Worm (Caenorhabditis elegans) whole organism, late embryonic: Measurements from ENCODE around the gene ZK856.19.
A peak's percentile ranks its signal among the peaks of the same experiment; 100 is the strongest.

ENCODE experiments used
- C38D4.7 ChIP-seq: fragments of 200-800 bp; sonication (Bioruptor generic); optimal IDR thresholded peaks from 2 replicates; lab custom pipeline; 2018; ENCODE audit warnings: mild to moderate bottlenecking, missing genetic modification characterization, moderate library complexity, missing compliant biosample characterization
- K02D7.2 ChIP-seq: sonication (generic microtip); optimal IDR thresholded peaks from 2 replicates; lab custom pipeline; 2017; ENCODE audit warnings: mild to moderate bottlenecking, missing genetic modification characterization, missing compliant biosample characterization
- K09A11.1 ChIP-seq: sonication (generic microtip); optimal IDR thresholded peaks from 2 replicates; lab custom pipeline; 2017; ENCODE audit warnings: antibody characterized with exemption, mild to moderate bottlenecking, missing genetic modification characterization, missing compliant biosample characterization; ENCODE audit not compliant: insufficient read depth
- Y22D7AL.16 ChIP-seq: sonication (generic microtip); optimal IDR thresholded peaks from 2 replicates; lab custom pipeline; 2016; ENCODE audit warnings: missing genetic modification characterization, missing compliant biosample characterization
- ahr-1 ChIP-seq: sonication (generic microtip); optimal IDR thresholded peaks from 2 replicates; lab custom pipeline; 2016; ENCODE audit warnings: missing genetic modification characterization, missing compliant biosample characterization
- ama-1 ChIP-seq: fragments of 150-350 bp; optimal IDR thresholded peaks from 2 replicates; lab custom pipeline; 2014
- ceh-14 ChIP-seq: sonication (generic microtip); optimal IDR thresholded peaks from 2 replicates; lab custom pipeline; 2016; ENCODE audit warnings: missing genotype, missing genetic modification characterization, missing compliant biosample characterization
- ceh-18 ChIP-seq: sonication (generic microtip); optimal IDR thresholded peaks from 2 replicates; lab custom pipeline; 2016; ENCODE audit warnings: missing genetic modification characterization, missing compliant biosample characterization
- ceh-19 ChIP-seq: fragments of 200-800 bp; sonication (Bioruptor generic); optimal IDR thresholded peaks from 2 replicates; lab custom pipeline; 2018; ENCODE audit warnings: mild to moderate bottlenecking, missing genetic modification characterization, missing compliant biosample characterization
- ceh-22 ChIP-seq: sonication (generic microtip); optimal IDR thresholded peaks from 2 replicates; lab custom pipeline; 2017; ENCODE audit warnings: missing biosample characterization, missing genetic modification characterization
- ceh-30 ChIP-seq: fragments of 150-350 bp; optimal IDR thresholded peaks from 2 replicates; lab custom pipeline; 2014; ENCODE audit warnings: missing biosample characterization, missing genetic modification characterization
- ceh-31 ChIP-seq: sonication (generic microtip); optimal IDR thresholded peaks from 2 replicates; lab custom pipeline; 2016; ENCODE audit warnings: missing genetic modification characterization, missing compliant biosample characterization
- ceh-34 ChIP-seq: sonication (generic microtip); optimal IDR thresholded peaks from 2 replicates; lab custom pipeline; 2016; ENCODE audit warnings: mild to moderate bottlenecking, missing genetic modification characterization, missing compliant biosample characterization
- ceh-45 ChIP-seq: fragments of 200-800 bp; sonication (Bioruptor generic); IDR thresholded peaks from 2 replicates; pipeline ENCODE4 v1.3.6; 2022; ENCODE audit warnings: missing genetic modification reagents, missing genetic modification characterization, missing compliant biosample characterization
- ceh-48 ChIP-seq: sonication (generic microtip); optimal IDR thresholded peaks from 2 replicates; lab custom pipeline; 2016; ENCODE audit warnings: missing genetic modification characterization, inconsistent platforms, missing compliant biosample characterization
- ceh-6 ChIP-seq: fragments of 200-800 bp; sonication (Bioruptor generic); optimal IDR thresholded peaks from 2 replicates; lab custom pipeline; 2018; ENCODE audit warnings: mild to moderate bottlenecking, missing genetic modification characterization, missing compliant biosample characterization
- che-1 ChIP-seq: sonication (generic microtip); optimal IDR thresholded peaks from 2 replicates; lab custom pipeline; 2016; ENCODE audit warnings: mild to moderate bottlenecking, missing genetic modification characterization, missing compliant biosample characterization
- dmd-4 ChIP-seq: sonication (generic microtip); optimal IDR thresholded peaks from 2 replicates; lab custom pipeline; 2016; ENCODE audit warnings: borderline replicate concordance, missing genetic modification characterization, missing compliant biosample characterization
- elt-2 ChIP-seq: sonication (generic microtip); optimal IDR thresholded peaks from 2 replicates; lab custom pipeline; 2016; ENCODE audit warnings: missing genetic modification reagents, missing genetic modification characterization, missing compliant biosample characterization
- eyg-1 ChIP-seq: sonication (generic microtip); optimal IDR thresholded peaks from 2 replicates; lab custom pipeline; 2016; ENCODE audit warnings: missing genotype, missing genetic modification characterization, missing compliant biosample characterization
- fax-1 ChIP-seq: sonication (generic microtip); optimal IDR thresholded peaks from 2 replicates; lab custom pipeline; 2016; ENCODE audit warnings: missing genotype, missing genetic modification characterization, missing compliant biosample characterization
- fkh-6 ChIP-seq: sonication (generic microtip); optimal IDR thresholded peaks from 2 replicates; lab custom pipeline; 2016; ENCODE audit warnings: missing genetic modification characterization, missing compliant biosample characterization
- hlh-13 ChIP-seq: fragments of 200-800 bp; sonication (Bioruptor generic); optimal IDR thresholded peaks from 2 replicates; lab custom pipeline; 2018; ENCODE audit warnings: mild to moderate bottlenecking, missing genetic modification characterization, missing compliant biosample characterization
- hlh-15 ChIP-seq: sonication (generic microtip); optimal IDR thresholded peaks from 2 replicates; lab custom pipeline; 2016; ENCODE audit warnings: missing genetic modification characterization, missing compliant biosample characterization
- hlh-30 ChIP-seq: sonication (generic microtip); optimal IDR thresholded peaks from 2 replicates; lab custom pipeline; 2017; ENCODE audit warnings: antibody characterized with exemption, missing genetic modification characterization, missing compliant biosample characterization; ENCODE audit not compliant: insufficient read depth
- hlh-6 ChIP-seq: sonication (generic microtip); optimal IDR thresholded peaks from 2 replicates; lab custom pipeline; 2016; ENCODE audit warnings: missing genotype, missing genetic modification characterization, missing compliant biosample characterization
- nhr-11 ChIP-seq: fragments of 150-350 bp; optimal IDR thresholded peaks from 2 replicates; lab custom pipeline; 2014; ENCODE audit warnings: missing biosample characterization, missing genetic modification characterization
- nhr-232 ChIP-seq: sonication (generic microtip); optimal IDR thresholded peaks from 2 replicates; lab custom pipeline; 2016; ENCODE audit warnings: missing genetic modification characterization, missing compliant biosample characterization
- odd-2 ChIP-seq: sonication (generic microtip); optimal IDR thresholded peaks from 2 replicates; lab custom pipeline; 2017; ENCODE audit warnings: antibody characterized with exemption, mild to moderate bottlenecking, missing genetic modification characterization, missing compliant biosample characterization
- pag-3 ChIP-seq: sonication (generic microtip); optimal IDR thresholded peaks from 2 replicates; lab custom pipeline; 2016; ENCODE audit warnings: missing compliant biosample characterization, missing genetic modification characterization, borderline replicate concordance
- pha-2 ChIP-seq: sonication (generic microtip); optimal IDR thresholded peaks from 2 replicates; lab custom pipeline; 2017; ENCODE audit warnings: mild to moderate bottlenecking, missing genetic modification characterization, missing compliant biosample characterization
- pqm-1 ChIP-seq: sonication (generic microtip); optimal IDR thresholded peaks from 2 replicates; lab custom pipeline; 2016; ENCODE audit warnings: missing genetic modification characterization, missing compliant biosample characterization
- pros-1 ChIP-seq: fragments of 150-350 bp; optimal IDR thresholded peaks from 2 replicates; lab custom pipeline; 2014; ENCODE audit warnings: missing biosample characterization, missing genetic modification reagents, missing genetic modification characterization
- sox-4 ChIP-seq: sonication (generic microtip); optimal IDR thresholded peaks from 2 replicates; lab custom pipeline; 2017; ENCODE audit warnings: mild to moderate bottlenecking, missing genetic modification characterization, inconsistent platforms, missing compliant biosample characterization
- tbx-2 ChIP-seq: sonication (generic microtip); optimal IDR thresholded peaks from 2 replicates; lab custom pipeline; 2016; ENCODE audit warnings: missing genetic modification characterization, missing compliant biosample characterization
- ttx-3 ChIP-seq: sonication (generic microtip); optimal IDR thresholded peaks from 2 replicates; lab custom pipeline; 2016; ENCODE audit warnings: missing genetic modification reagents, missing genetic modification characterization, missing compliant biosample characterization
- unc-42 ChIP-seq: sonication (generic microtip); optimal IDR thresholded peaks from 2 replicates; lab custom pipeline; 2016; ENCODE audit warnings: missing genotype, missing genetic modification characterization, missing compliant biosample characterization
- unc-55 ChIP-seq: sonication (generic microtip); optimal IDR thresholded peaks from 2 replicates; lab custom pipeline; 2017; ENCODE audit warnings: missing biosample characterization, missing genetic modification reagents, missing genetic modification characterization
- unc-86 ChIP-seq: sonication (generic microtip); optimal IDR thresholded peaks from 2 replicates; lab custom pipeline; 2016; ENCODE audit warnings: missing genetic modification characterization, missing compliant biosample characterization
- zip-5 ChIP-seq: sonication (generic microtip); optimal IDR thresholded peaks from 2 replicates; lab custom pipeline; 2016; ENCODE audit warnings: missing genetic modification characterization, missing compliant biosample characterization
- ztf-16 ChIP-seq: sonication (generic microtip); optimal IDR thresholded peaks from 2 replicates; lab custom pipeline; 2017; ENCODE audit warnings: missing genetic modification characterization, missing compliant biosample characterization

Gene ZK856.19

ce11 chrV:10206502-10206901 lies 1.8 kb upstream of the ZK856.19 start, which contains the start of gene rpc-25:
TSS of gene rpc-25 (minus strand) at chrV:10206602.
- TF ChIP-seq eyg-1 (tag; lab: Kevin White, UChicago) (no peak), ttx-3 (tag; lab: Kevin White, UChicago) (no peak), ceh-45 (GFP tag; lab: Robert Waterston, UW) (no peak), unc-86 (tag; lab: Kevin White, UChicago) (no peak), ama-1 (no peak), dmd-4 (no peak), pqm-1 (no peak), nhr-232 (tag; lab: Kevin White, UChicago) (no peak), odd-2 (tag; lab: Kevin White, UChicago) (no peak), unc-42 (no peak), unc-55 (GFP tag; lab: Kevin White, UChicago) (no peak), sox-4 (no peak), hlh-13 (no peak), ahr-1 (no peak), fkh-6 (tag; lab: Kevin White, UChicago) (no peak), ceh-48 (tag; lab: Kevin White, UChicago) (no peak), ceh-22 (no peak), ceh-19 (GFP tag; lab: Kevin White, UChicago) (no peak)
- TF ChIP-seq, all 69 proteins: peak for 0

ce11 chrV:10205483-10205882 lies 770 bp upstream of the ZK856.19 start, which contains the start of gene ZK856.16:
TSS of gene ZK856.16 (minus strand) at chrV:10205583.
- TF ChIP-seq pha-2 (tag; lab: Kevin White, UChicago) (no peak), pros-1 (no peak), fax-1 (tag; lab: Kevin White, UChicago) (no peak), zip-5 (tag; lab: Kevin White, UChicago) (no peak), Y22D7AL.16 (tag; lab: Kevin White, UChicago) (no peak), ceh-34 (tag; lab: Kevin White, UChicago) (no peak), fkh-6 (tag; lab: Kevin White, UChicago) (no peak), hlh-15 (tag; lab: Kevin White, UChicago) (no peak), eyg-1 (tag; lab: Kevin White, UChicago) (no peak), che-1 (tag; lab: Kevin White, UChicago) (no peak), ama-1 (no peak), ceh-31 (tag; lab: Kevin White, UChicago) (no peak), unc-55 (GFP tag; lab: Kevin White, UChicago) (no peak), hlh-6 (tag; lab: Kevin White, UChicago) (no peak), ceh-48 (tag; lab: Kevin White, UChicago) (no peak), hlh-30 (tag; lab: Kevin White, UChicago) (no peak), ceh-18 (no peak)

DNA sequence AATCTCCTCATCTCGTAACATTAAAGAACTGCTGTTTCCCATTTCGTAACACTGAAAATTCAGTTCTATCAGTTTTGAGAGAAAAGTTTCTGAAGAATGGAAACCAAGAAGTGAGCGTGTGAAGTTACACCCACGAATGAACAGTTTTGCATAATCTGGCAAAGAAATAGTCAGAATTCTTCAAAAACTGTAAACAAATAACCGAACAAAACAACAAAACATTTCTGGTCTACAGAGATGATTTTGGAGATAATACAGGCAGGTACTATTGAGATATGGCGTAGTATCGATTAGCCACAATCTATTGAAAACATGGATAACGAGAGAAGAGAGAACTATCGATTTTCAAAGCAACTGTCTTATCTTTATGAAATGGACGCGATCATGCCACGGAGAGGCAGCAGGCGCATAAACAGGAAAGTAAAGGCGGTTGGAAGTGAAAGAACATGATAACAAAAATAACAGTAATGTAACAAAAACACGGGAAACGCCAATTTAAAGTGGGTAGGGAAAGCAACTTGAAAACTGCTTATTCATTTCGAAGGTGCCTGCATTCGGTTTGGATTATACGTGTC lies 1.2 kb downstream of the ZK856.19 start, which contains the start of gene chpf-1:
Gene chpf-1 (minus strand): TSS at position 51 of the 575 bp plus-strand sequence.
- no peak for TF ChIP-seq tbx-2 (tag; lab: Kevin White, UChicago)
- TF ChIP-seq ceh-34 (tag; lab: Kevin White, UChicago): no peak
- TF ChIP-seq nhr-11 (tag; lab: Kevin White, UChicago): no peak
- peak; percentile 41 for TF ChIP-seq elt-2
- no peak for TF ChIP-seq C38D4.7 (GFP tag; lab: Kevin White, UChicago)
- no peak for TF ChIP-seq ceh-30 (tag; lab: Kevin White, UChicago)

- TF ChIP-seq ztf-16 (tag; lab: Kevin White, UChicago): no peak
- no peak for TF ChIP-seq pag-3 (tag; lab: Kevin White, UChicago)
- no peak for TF ChIP-seq zip-5 (tag; lab: Kevin White, UChicago)
- no peak for TF ChIP-seq K09A11.1 (tag; lab: Kevin White, UChicago)
- TF ChIP-seq ceh-6: no peak
- no peak for TF ChIP-seq nhr-11 (tag; lab: Kevin White, UChicago)
- TF ChIP-seq pha-2 (tag; lab: Kevin White, UChicago): no peak
- no peak for TF ChIP-seq sox-4
- no peak for TF ChIP-seq K02D7.2 (tag; lab: Kevin White, UChicago)
- TF ChIP-seq ceh-14 (tag; lab: Kevin White, UChicago): no peak
These were observed 2.4 kb downstream of the ZK856.19 start for ce11 chrV:10202340-10202739.
